Fruit fly (Drosophila melanogaster): ENCODE data around the gene Lsm12a.

Gene Lsm12a

dm6 chrX:12021750-12022149 lies 3.3 kb downstream of the Lsm12a start:
- TF ChIP-seq CG11902 (GFP tag; optimal IDR thresholded peaks at IDR 0.05) (no peak), CG10631 (GFP tag; optimal IDR thresholded peaks at IDR 0.05) (no peak), lz (GFP tag; optimal IDR thresholded peaks at IDR 0.05) (no peak), CG6792 (GFP tag; optimal IDR thresholded peaks at IDR 0.05) (no peak), svp (GFP tag) (peak; percentile 90), Eip93F (GFP tag; optimal IDR thresholded peaks at IDR 0.05) (no peak), Sox102F (GFP tag; optimal IDR thresholded peaks at IDR 0.05) (no peak)

DNA sequence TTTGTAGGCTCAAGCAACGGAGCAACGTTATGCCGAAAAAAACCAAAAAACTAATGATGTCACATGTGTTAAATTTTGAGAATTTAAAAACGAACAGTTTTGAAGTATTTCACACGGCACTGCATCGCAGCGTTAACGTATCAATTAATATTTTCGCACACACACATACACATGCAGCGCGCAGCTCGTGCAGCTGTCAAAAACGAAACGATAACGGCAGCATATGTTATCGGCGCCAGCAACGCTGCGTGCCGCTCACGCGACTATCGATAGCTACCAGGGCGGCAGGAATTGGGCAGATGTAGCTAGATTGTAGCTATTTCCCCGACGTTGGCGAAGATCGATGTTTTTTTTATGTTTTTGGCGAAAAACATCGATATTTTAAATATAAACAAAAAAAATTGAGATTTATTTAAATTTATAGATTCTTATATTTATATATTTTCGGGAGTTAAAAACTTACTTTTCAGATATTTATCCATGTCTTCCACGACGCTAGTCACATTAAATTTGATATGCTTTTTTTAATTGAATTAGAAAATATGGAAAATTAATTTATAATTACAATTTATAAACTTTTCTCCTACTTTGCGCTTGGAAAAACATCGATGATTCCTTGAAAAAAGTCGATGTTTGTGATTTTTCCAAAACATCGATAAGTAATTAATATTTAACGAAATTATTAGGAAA lies 10.5 kb downstream of the Lsm12a start, which contains the start of gene Usp7:
TSS of gene Usp7 (minus strand) at position 208 of the 690 bp plus-strand sequence.
- TF ChIP-seq CG7368 (GFP tag; optimal IDR thresholded peaks at IDR 0.05), result no peak
- no peak for TF ChIP-seq Sox102F (GFP tag; optimal IDR thresholded peaks at IDR 0.05)
- TF ChIP-seq CG4318 (GFP tag; optimal IDR thresholded peaks at IDR 0.05), result no peak
- no peak for TF ChIP-seq svp (GFP tag)
- no peak for TF ChIP-seq Lpt (GFP tag; optimal IDR thresholded peaks at IDR 0.05)
- no peak for TF ChIP-seq CG8632 (GFP tag; optimal IDR thresholded peaks at IDR 0.05)
- no peak for TF ChIP-seq vri (GFP tag; optimal IDR thresholded peaks at IDR 0.05)
- TF ChIP-seq ss (GFP tag; optimal IDR thresholded peaks at IDR 0.05), result peak in 1 of 2 experiments; percentile 47
- no peak for TF ChIP-seq CG6163 (GFP tag; IDR thresholded peaks at IDR 0.05)
- TF ChIP-seq CG8119 (GFP tag; IDR thresholded peaks at IDR 0.05), result no peak
- TF ChIP-seq esn (GFP tag; optimal IDR thresholded peaks at IDR 0.05), result no peak
- TF ChIP-seq achi (GFP tag; optimal IDR thresholded peaks at IDR 0.05), result peak; percentile 97
- no peak for TF ChIP-seq CG11294 (GFP tag; IDR thresholded peaks at IDR 0.05)
- TF ChIP-seq CG15336 (GFP tag; IDR thresholded peaks at IDR 0.05), result 0 out of 2 replicates have a peak, but pooled peaks have one; percentile 33
- no peak for TF ChIP-seq Gug (GFP tag; IDR thresholded peaks at IDR 0.05)
- no peak for TF ChIP-seq OdsH (GFP tag; optimal IDR thresholded peaks at IDR 0.05)
- TF ChIP-seq Ets96B (tag; optimal IDR thresholded peaks at IDR 0.05), result no peak
- no peak for TF ChIP-seq CG32006 (GFP tag; optimal IDR thresholded peaks at IDR 0.05)
- TF ChIP-seq CG6854 (GFP tag; optimal IDR thresholded peaks at IDR 0.05), result no peak
- TF ChIP-seq eg (GFP tag; IDR thresholded peaks at IDR 0.05), result 0 out of 3 replicates have a peak, but pooled peaks have one; percentile 36
- TF ChIP-seq lz (GFP tag; optimal IDR thresholded peaks at IDR 0.05), result no peak
- TF ChIP-seq CG8319 (GFP tag; optimal IDR thresholded peaks at IDR 0.05), result no peak
- peak; percentile 25 for TF ChIP-seq CG3032 (tag; optimal IDR thresholded peaks at IDR 0.05)
- TF ChIP-seq spab (GFP tag; optimal IDR thresholded peaks at IDR 0.05), result no peak
- no peak for TF ChIP-seq salr (GFP tag; optimal IDR thresholded peaks at IDR 0.05)
- TF ChIP-seq CG9139 (GFP tag; optimal IDR thresholded peaks at IDR 0.05), result no peak
- TF ChIP-seq Eip78C (GFP tag), result peak; percentile 67
- no peak for TF ChIP-seq CG31627 (GFP tag; optimal IDR thresholded peaks at IDR 0.05)
- TF ChIP-seq CG6792 (GFP tag; optimal IDR thresholded peaks at IDR 0.05), result no peak

dm6 chrX:12031400-12031799 lies 13.0 kb downstream of the Lsm12a start, which contains the start of gene Cyp311a1:
Cyp311a1 (minus strand) TSS chrX:12031465.
- TF ChIP-seq CG6808 (GFP tag; optimal IDR thresholded peaks at IDR 0.05), result no peak
- TF ChIP-seq Eip78C (GFP tag), result peak; percentile 43
- TF ChIP-seq CG8119 (GFP tag; IDR thresholded peaks at IDR 0.05), result peak; percentile 39; the same call in 1 of the 3 replicates
- TF ChIP-seq fkh (GFP tag; optimal IDR thresholded peaks at IDR 0.05), result no peak
- TF ChIP-seq salr (GFP tag; optimal IDR thresholded peaks at IDR 0.05), result no peak
- TF ChIP-seq CG8632 (GFP tag; optimal IDR thresholded peaks at IDR 0.05), result no peak
- TF ChIP-seq CG15336 (GFP tag; IDR thresholded peaks at IDR 0.05), result peak; percentile 52; the same call in 1 of the 2 replicates
- 0 out of 3 replicates have a peak, but pooled peaks have one; percentile 7 for TF ChIP-seq eg (GFP tag; IDR thresholded peaks at IDR 0.05)

dm6 chrX:12032136-12032682 lies 13.8 kb downstream of the Lsm12a start, which contains the start of gene Cyp318a1:
Cyp318a1 (plus strand) TSS chrX:12032632.
- no peak for TF ChIP-seq cyc (GFP tag; optimal IDR thresholded peaks at IDR 0.05)
- TF ChIP-seq Sox14 (GFP tag; optimal IDR thresholded peaks at IDR 0.05), result no peak
- no peak for TF ChIP-seq CG3032 (tag; optimal IDR thresholded peaks at IDR 0.05)
- TF ChIP-seq OdsH (GFP tag; optimal IDR thresholded peaks at IDR 0.05), result no peak
- no peak for TF ChIP-seq Eip75B (GFP tag; optimal IDR thresholded peaks at IDR 0.05)
- TF ChIP-seq Eip78C (GFP tag), result no peak
- TF ChIP-seq CG4318 (GFP tag; optimal IDR thresholded peaks at IDR 0.05), result no peak
- no peak for TF ChIP-seq CG15336 (GFP tag; IDR thresholded peaks at IDR 0.05)
- no peak for TF ChIP-seq CG11902 (GFP tag; optimal IDR thresholded peaks at IDR 0.05)
- no peak for TF ChIP-seq eg (GFP tag; IDR thresholded peaks at IDR 0.05)
- no peak for TF ChIP-seq CG10669 (GFP tag; optimal IDR thresholded peaks at IDR 0.05)
- no peak for TF ChIP-seq CG11294 (GFP tag; IDR thresholded peaks at IDR 0.05)
- no peak for TF ChIP-seq CG7368 (GFP tag; optimal IDR thresholded peaks at IDR 0.05)
- TF ChIP-seq lz (GFP tag; optimal IDR thresholded peaks at IDR 0.05), result no peak
- no peak for TF ChIP-seq CG3919 (GFP tag; optimal IDR thresholded peaks at IDR 0.05)
- no peak for TF ChIP-seq spab (GFP tag; optimal IDR thresholded peaks at IDR 0.05)
